Fruit fly (Drosophila melanogaster) whole organism, pupa: Measurements from ENCODE around the gene CG13024.
A peak's percentile ranks its signal among the peaks of the same experiment; 100 is the strongest.

Experiments used
- CG10348 ChIP-seq: fragments of 200-800 bp; sonication (Bioruptor generic); IDR thresholded peaks from 2 replicates; pipeline ENCODE4 v1.3.6; 2022; ENCODE audit warnings: missing biosample characterization, missing genetic modification characterization
- CG12605 ChIP-seq: fragments of 200-800 bp; sonication (Bioruptor generic); IDR thresholded peaks from 2 replicates; pipeline ENCODE4 v1.3.6; 2022; ENCODE audit warnings: missing biosample characterization, missing genetic modification characterization
- CG13204 ChIP-seq: fragments of 200-800 bp; sonication (Bioruptor generic); optimal IDR thresholded peaks from 2 replicates; lab custom pipeline; 2018; ENCODE audit warnings: missing biosample characterization, mild to moderate bottlenecking, missing genetic modification characterization, moderate library complexity
- CG15710 ChIP-seq: fragments of 200-800 bp; sonication (Bioruptor generic); optimal IDR thresholded peaks from 2 replicates; lab custom pipeline; 2018; ENCODE audit warnings: missing biosample characterization, mild to moderate bottlenecking, missing genetic modification characterization, moderate library complexity
- CG17806 ChIP-seq: fragments of 200-800 bp; sonication (Bioruptor generic); optimal IDR thresholded peaks from 2 replicates; lab custom pipeline; 2018; ENCODE audit warnings: missing biosample characterization, mild to moderate bottlenecking, missing genetic modification characterization, moderate library complexity
- CG32121 ChIP-seq: fragments of 200-800 bp; sonication (Bioruptor generic); IDR thresholded peaks from 2 replicates; pipeline ENCODE4 v1.3.6; 2022; ENCODE audit warnings: missing biosample characterization, missing genetic modification characterization
- CG34367 ChIP-seq: fragments of 200-800 bp; sonication (Bioruptor generic); optimal IDR thresholded peaks from 2 replicates; lab custom pipeline; 2018; ENCODE audit warnings: missing biosample characterization, mild to moderate bottlenecking, missing genetic modification characterization
- EcR ChIP-seq: fragments of 200-800 bp; sonication (Bioruptor generic); optimal IDR thresholded peaks from 3 replicates; lab custom pipeline; 2019; ENCODE audit warnings: missing biosample characterization, missing genetic modification characterization, mild to moderate bottlenecking, moderate library complexity, missing genetic modification reagents
- Ets98B ChIP-seq: fragments of 200-800 bp; sonication (Bioruptor generic); IDR thresholded peaks from 2 replicates; pipeline ENCODE4 v1.3.6; 2022; ENCODE audit warnings: missing biosample characterization, missing genetic modification characterization
- Pif1B ChIP-seq: fragments of 200-800 bp; sonication (Bioruptor generic); optimal IDR thresholded peaks from 3 replicates; lab custom pipeline; 2016; ENCODE audit warnings: missing biosample characterization, missing genetic modification characterization
- Snoo ChIP-seq: fragments of 200-800 bp; sonication (Bioruptor generic); optimal IDR thresholded peaks from 3 replicates; lab custom pipeline; 2017; ENCODE audit warnings: missing biosample characterization, mild to moderate bottlenecking, missing genetic modification characterization, inconsistent platforms
- fd96Ca ChIP-seq: fragments of 200-800 bp; sonication (Bioruptor generic); IDR thresholded peaks from 3 replicates; pipeline ENCODE4 v1.3.6; 2022; ENCODE audit warnings: missing biosample characterization, missing genetic modification characterization
- gl ChIP-seq: fragments of 200-800 bp; sonication (Bioruptor generic); optimal IDR thresholded peaks from 2 replicates; lab custom pipeline; 2018; ENCODE audit warnings: missing biosample characterization, mild to moderate bottlenecking, missing genetic modification characterization

dm6 chr3L:16807558-16807957, 21.3 kb downstream of the CG13024 start, which contains the start of gene CG9674:
- no peak for TF ChIP-seq CG12605
- TF ChIP-seq gl (tag; lab: Kevin White, UChicago) = no peak
- TF ChIP-seq CG13204 (GFP tag; lab: Kevin White, UChicago) = no peak
- no peak for TF ChIP-seq Ets98B (GFP tag; lab: Robert Waterston, UW)
- no peak for TF ChIP-seq fd96Ca (GFP tag; lab: Robert Waterston, UW)
- TF ChIP-seq Pif1B (GFP tag; lab: Kevin White, UChicago) = no peak
- no peak for TF ChIP-seq CG32121 (GFP tag; lab: Robert Waterston, UW)
- TF ChIP-seq CG15710 (tag; lab: Kevin White, UChicago) = no peak
- TF ChIP-seq EcR (GFP tag; lab: Kevin White, UChicago) = peak; percentile 9
- TF ChIP-seq CG34367 (tag; lab: Kevin White, UChicago) = no peak
- TF ChIP-seq CG10348 = no peak
- TF ChIP-seq CG17806 (tag; lab: Kevin White, UChicago) = no peak
- no peak for TF ChIP-seq Snoo (tag; lab: Kevin White, UChicago)
